Fruit fly (Drosophila melanogaster): ENCODE data around the gene PGRP-SB1.

The PGRP-SB1 gene

dm6 chr3L:16711430-16712228, 16.2 kb downstream of the PGRP-SB1 start, which contains the start of the genes CG43954, Lasp and Dab (continued):
- no peak for TF ChIP-seq CG17912 (GFP tag; optimal IDR thresholded peaks at IDR 0.05)
- peak; percentile 71 for TF ChIP-seq Dll (GFP tag; IDR thresholded peaks at IDR 0.05; ENCODE audit: partially characterized antibody)
- peak; percentile 37 for TF ChIP-seq CG8924 (tag; optimal IDR thresholded peaks at IDR 0.05)
- TF ChIP-seq Myb (GFP tag; optimal IDR thresholded peaks at IDR 0.05): peak; percentile 95
- no peak; the same call in none of the 2 replicates for TF ChIP-seq unc-4 (GFP tag; IDR thresholded peaks at IDR 0.05; ENCODE audit: partially characterized antibody)
- peak; percentile 63 for TF ChIP-seq CG32532 (GFP tag; IDR thresholded peaks at IDR 0.05)
- no peak for TF ChIP-seq CG17802 (tag; optimal IDR thresholded peaks at IDR 0.05)
- TF ChIP-seq E2f1 (GFP tag; IDR thresholded peaks at IDR 0.05): no peak
- peak; percentile 95 for TF ChIP-seq gfzf (GFP tag; optimal IDR thresholded peaks at IDR 0.05)
- TF ChIP-seq luna (GFP tag; optimal IDR thresholded peaks at IDR 0.05): no peak
- TF ChIP-seq dan (GFP tag; IDR thresholded peaks at IDR 0.05): no peak
- TF ChIP-seq CG14050 (GFP tag; IDR thresholded peaks at IDR 0.05): no peak
- no peak for TF ChIP-seq usp (GFP tag; optimal IDR thresholded peaks at IDR 0.05)
- TF ChIP-seq yki (optimal IDR thresholded peaks at IDR 0.05): no peak
- peak; percentile 8; the same call in 1 of the 2 replicates for TF ChIP-seq tna (GFP tag; IDR thresholded peaks at IDR 0.05; ENCODE audit: partially characterized antibody)
- no peak; the same call in 2 of the 3 replicates for TF ChIP-seq Aef1 (GFP tag; IDR thresholded peaks at IDR 0.05)
- peak; percentile 69 for TF ChIP-seq sens (GFP tag)
- TF ChIP-seq CG12659 (GFP tag; optimal IDR thresholded peaks at IDR 0.05): peak; percentile 59
- TF ChIP-seq gce (GFP tag; IDR thresholded peaks at IDR 0.05): 0 out of 3 replicates have a peak, but pooled peaks have one; percentile 36
- TF ChIP-seq CG14965 (GFP tag; optimal IDR thresholded peaks at IDR 0.05; ENCODE audit: borderline replicate concordance): no peak
- no peak for TF ChIP-seq CG3838 (GFP tag; optimal IDR thresholded peaks at IDR 0.05)
- TF ChIP-seq Bgb (GFP tag; IDR thresholded peaks at IDR 0.05; ENCODE audit: partially characterized antibody): peak; percentile 68
- TF ChIP-seq caup (GFP tag; optimal IDR thresholded peaks at IDR 0.05; ENCODE audit: severe bottlenecking): peak; percentile 24
- TF ChIP-seq ap (GFP tag; IDR thresholded peaks at IDR 0.05): 0 out of 2 replicates have a peak, but pooled peaks have one; percentile 13
- TF ChIP-seq ewg (GFP tag; optimal IDR thresholded peaks at IDR 0.05): peak; percentile 69
- TF ChIP-seq br (optimal IDR thresholded peaks at IDR 0.05): no peak
- no peak for TF ChIP-seq ATbp (GFP tag; optimal IDR thresholded peaks at IDR 0.05)
- peak in 1 of 2 experiments; percentile 70 for TF ChIP-seq Pdp1 (GFP tag; optimal IDR thresholded peaks at IDR 0.05)
- TF ChIP-seq NfI (GFP tag; optimal IDR thresholded peaks at IDR 0.05): peak; percentile 42
- TF ChIP-seq trem (tag; optimal IDR thresholded peaks at IDR 0.05): peak; percentile 42
- TF ChIP-seq CoRest (tag; optimal IDR thresholded peaks at IDR 0.05): peak; percentile 21
- no peak for TF ChIP-seq CG14667 (GFP tag; IDR thresholded peaks at IDR 0.05)
- no peak for TF ChIP-seq Nf-YB (GFP tag; optimal IDR thresholded peaks at IDR 0.05)
- no peak for TF ChIP-seq CG15696 (tag; optimal IDR thresholded peaks at IDR 0.05)
- peak; percentile 56 for TF ChIP-seq nom (GFP tag; optimal IDR thresholded peaks at IDR 0.05)
- TF ChIP-seq her (GFP tag; optimal IDR thresholded peaks at IDR 0.05): peak; percentile 98
- no peak for TF ChIP-seq CG15011 (GFP tag; optimal IDR thresholded peaks at IDR 0.05)
- TF ChIP-seq CG1529 (GFP tag; optimal IDR thresholded peaks at IDR 0.05): no peak
- no peak for TF ChIP-seq CG9876 (GFP tag; optimal IDR thresholded peaks at IDR 0.05)
- no peak for TF ChIP-seq CG11398 (GFP tag; optimal IDR thresholded peaks at IDR 0.05)
- no peak for TF ChIP-seq D (optimal IDR thresholded peaks at IDR 0.05)
- TF ChIP-seq D (GFP tag; optimal IDR thresholded peaks at IDR 0.05): no peak
- peak; percentile 68 for TF ChIP-seq Atf6 (GFP tag; IDR thresholded peaks at IDR 0.05)
- no peak for TF ChIP-seq zen (tag; optimal IDR thresholded peaks at IDR 0.05)
- TF ChIP-seq bowl (GFP tag; IDR thresholded peaks at IDR 0.05): no peak
- TF ChIP-seq CG3407 (GFP tag; optimal IDR thresholded peaks at IDR 0.05): no peak
- no peak for TF ChIP-seq Dek (tag; optimal IDR thresholded peaks at IDR 0.05)
- TF ChIP-seq Six4 (GFP tag; optimal IDR thresholded peaks at IDR 0.05): peak; percentile 5
- TF ChIP-seq abd-A (tag; optimal IDR thresholded peaks at IDR 0.05): peak; percentile 30

Data from whole organism, embryonic.